Worm (Caenorhabditis elegans): ENCODE data around the gene prk-2.

DNA sequence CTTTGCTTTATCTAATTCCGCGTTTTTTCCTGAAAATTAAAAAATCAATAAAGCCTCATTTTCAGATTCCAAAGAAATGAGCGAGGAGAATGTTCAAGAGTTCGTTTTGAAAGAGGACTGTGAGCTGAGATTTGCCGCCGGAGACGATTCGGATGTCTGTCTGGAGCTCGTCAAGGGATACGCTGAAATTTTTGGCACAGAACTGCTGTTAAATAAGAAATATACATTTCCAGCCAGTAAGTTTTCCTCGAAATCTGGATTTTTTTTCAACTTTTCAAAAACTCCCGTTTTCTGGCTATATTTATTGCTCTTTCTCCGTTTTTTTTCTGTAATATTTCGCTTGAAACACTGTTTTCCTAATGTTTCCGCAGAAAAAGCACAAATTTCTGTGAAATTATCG lies 27.7 kb upstream of the prk-2 start, which contains the start of gene clpf-1:
- TF ChIP-seq drap-1 (GFP tag; optimal IDR thresholded peaks at IDR 0.05) (no peak), unc-39 (tag; optimal IDR thresholded peaks at IDR 0.05) (no peak), unc-120 (tag; optimal IDR thresholded peaks at IDR 0.05; ENCODE audit: poor library complexity, severe bottlenecking) (no peak), lsy-2 (tag; optimal IDR thresholded peaks at IDR 0.05) (no peak), lin-32 (GFP tag; optimal IDR thresholded peaks at IDR 0.05) (no peak), pha-4 (tag; optimal IDR thresholded peaks at IDR 0.05) (no peak), mab-5 (tag; optimal IDR thresholded peaks at IDR 0.05) (no peak), nhr-12 (tag; optimal IDR thresholded peaks at IDR 0.05) (no peak), mep-1 (tag; optimal IDR thresholded peaks at IDR 0.05) (no peak), nhr-237 (tag; optimal IDR thresholded peaks at IDR 0.05) (no peak), flh-1 (GFP tag; optimal IDR thresholded peaks at IDR 0.05) (no peak), unc-62 (GFP tag; optimal IDR thresholded peaks at IDR 0.05) (no peak), snpc-4 (tag; optimal IDR thresholded peaks at IDR 0.05) (no peak)

All from whole organism, mixed stage, embryonic.